Fruit fly (Drosophila melanogaster) whole organism, pupa: Measurements from ENCODE around the gene AP-2alpha.

Experiments used
- CG34367 ChIP-seq: fragments of 200-800 bp; sonication (Bioruptor generic); optimal IDR thresholded peaks from 2 replicates; lab custom pipeline; 2018; ENCODE audit warnings: missing biosample characterization, mild to moderate bottlenecking, missing genetic modification characterization
- Ets98B ChIP-seq: fragments of 200-800 bp; sonication (Bioruptor generic); IDR thresholded peaks from 2 replicates; pipeline ENCODE4 v1.3.6; 2022; ENCODE audit warnings: missing biosample characterization, missing genetic modification characterization

AP-2alpha gene

dm6 chr2L:366876-367275 is 47.7 kb downstream of the AP-2alpha start:
- no peak for TF ChIP-seq CG34367 (tag; lab: Kevin White, UChicago)
- TF ChIP-seq Ets98B (GFP tag; lab: Robert Waterston, UW), result no peak
- TF ChIP-seq, all 21 proteins: peak for 0
